Fruit fly (Drosophila melanogaster) ovary, adult (tissue): ENCODE measurements around the gene CG11370.
"Not testable (repeated sequence)": the region's sequence is repeated elsewhere in the genome, so short reads cannot be mapped to it uniquely, and the experiment has no call there.

Experiments used
- CG17801 ChIP-seq: fragments of 200-800 bp; optimal IDR thresholded peaks from 2 replicates; lab custom pipeline; 2019; ENCODE audit warnings: missing biosample characterization, mild to moderate bottlenecking, missing genetic modification characterization, moderate library complexity; ENCODE audit not compliant: partially characterized antibody

CG11370 gene

DNA sequence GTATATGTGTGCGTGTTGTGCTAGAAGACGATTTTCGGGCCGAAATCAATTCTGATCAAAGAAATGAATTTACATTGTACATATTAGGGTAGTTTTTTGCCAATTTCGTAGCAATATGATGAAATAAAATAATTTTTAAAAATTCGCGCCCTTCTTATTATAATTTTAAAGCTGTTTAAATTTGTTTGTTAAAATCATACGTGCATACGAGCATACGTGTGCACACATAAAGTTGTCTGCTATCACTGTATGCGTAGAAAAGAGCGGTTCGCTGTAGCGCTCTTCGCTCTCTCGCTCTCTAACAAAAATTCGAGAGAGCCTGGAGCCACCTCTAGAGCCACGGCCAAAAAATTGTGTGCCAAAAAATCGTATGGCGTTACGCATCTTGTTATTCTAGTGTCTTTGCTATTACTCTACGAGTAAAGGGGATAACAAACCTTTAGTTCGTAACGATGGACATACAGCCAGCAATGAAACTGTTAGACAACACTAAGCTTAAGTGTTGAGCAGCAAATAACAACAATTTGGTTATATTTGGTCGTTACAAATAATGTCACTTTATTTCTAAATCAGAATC lies 8.8 kb downstream of the CG11370 start, which contains the start of gene mael:
TSS of gene mael (plus strand) at position 510 of the 577 bp plus-strand sequence.
- not testable (repeated sequence) for TF ChIP-seq CG17801 (GFP tag; lab: Kevin White, UChicago)

DNA sequence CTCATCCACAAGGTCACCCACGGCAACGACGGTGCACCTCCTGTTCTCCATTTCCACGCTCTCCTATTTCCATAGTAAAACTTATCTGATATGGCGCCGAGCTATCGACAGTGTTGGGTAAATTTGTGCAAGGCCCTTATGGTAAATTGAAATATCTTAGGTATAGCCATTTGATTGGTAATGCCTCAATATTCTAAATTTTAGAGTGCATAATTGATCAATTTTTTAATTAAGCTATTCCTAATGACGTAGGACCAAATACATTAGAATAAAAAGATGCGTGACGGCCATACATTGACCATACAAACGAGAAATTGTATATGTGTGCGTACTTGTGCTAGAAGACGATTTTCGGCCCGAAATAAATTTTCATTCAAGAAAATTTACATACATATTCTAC lies 10.0 kb downstream of the CG11370 start, which contains the start of gene CG14451:
TSS of gene CG14451 (minus strand) at position 101 of the 400 bp plus-strand sequence.
- no peak for TF ChIP-seq CG17801 (GFP tag; lab: Kevin White, UChicago)

DNA sequence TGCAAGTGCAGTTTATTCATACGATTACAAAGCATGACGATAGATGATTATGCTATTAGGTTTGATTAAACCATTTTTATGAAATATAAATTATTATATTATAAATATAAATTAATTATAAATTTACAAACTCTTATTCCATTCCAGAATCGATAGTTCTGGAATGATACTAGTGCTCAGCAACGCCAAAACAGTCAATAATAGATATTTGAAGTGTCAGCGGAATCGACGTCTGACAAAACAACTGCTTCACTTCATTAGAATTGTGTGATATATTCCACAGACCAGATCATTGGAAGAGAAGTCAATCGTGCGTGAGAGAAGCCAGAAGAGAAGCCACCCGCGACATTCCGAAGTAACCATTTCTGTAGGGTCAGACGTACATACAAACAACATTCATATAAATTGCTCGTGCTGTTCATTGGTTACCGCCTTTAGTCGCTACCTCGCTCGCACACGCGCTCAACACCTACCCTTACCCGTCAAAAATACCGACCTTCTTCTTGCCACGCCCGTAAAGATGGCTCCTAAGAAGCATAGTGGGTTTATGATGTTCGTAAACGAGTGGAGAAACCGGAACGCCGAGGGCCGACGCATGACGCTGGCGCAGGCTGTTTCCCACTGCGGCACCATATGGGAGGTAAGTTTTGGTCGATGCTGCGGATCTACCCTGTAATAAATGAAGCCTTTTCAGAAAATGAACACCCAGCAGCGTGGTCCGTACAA lies 12.3 kb downstream of the CG11370 start:
- no peak for TF ChIP-seq CG17801 (GFP tag; lab: Kevin White, UChicago)

DNA sequence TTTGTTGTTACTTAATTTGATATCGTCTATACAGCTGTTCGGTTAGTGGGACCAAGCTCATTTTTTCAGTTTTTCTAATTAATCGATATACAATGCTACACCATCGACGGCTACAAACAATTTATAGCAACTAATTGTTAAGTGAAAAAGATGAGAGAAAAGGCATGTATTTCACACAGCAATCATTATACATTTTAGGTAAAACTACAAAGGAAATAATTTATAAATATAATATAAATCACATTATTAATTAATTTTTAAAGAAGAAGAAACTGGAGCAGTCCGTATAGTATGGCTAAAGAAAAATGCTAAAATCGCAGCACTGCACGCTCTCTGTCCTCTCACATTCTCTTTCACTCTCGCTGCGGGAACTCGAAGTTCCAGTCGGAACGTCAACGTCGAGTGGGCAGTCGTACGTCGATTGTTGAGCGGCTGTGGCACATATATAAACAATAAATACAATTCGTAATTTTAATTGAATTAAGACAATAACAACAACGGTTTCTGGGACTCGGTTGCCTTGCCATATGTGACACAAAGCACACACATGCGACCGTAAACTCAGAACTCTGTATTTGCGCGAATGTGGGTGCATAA lies 15.9 kb downstream of the CG11370 start, which contains the start of the genes CG14450 and CG11367:
TSS of gene CG14450 (minus strand) at position 51 of the 597 bp plus-strand sequence.
TSS of gene CG11367 (plus strand) at position 373 of the 597 bp plus-strand sequence.
- peak; percentile 44 for TF ChIP-seq CG17801 (GFP tag; lab: Kevin White, UChicago)

DNA sequence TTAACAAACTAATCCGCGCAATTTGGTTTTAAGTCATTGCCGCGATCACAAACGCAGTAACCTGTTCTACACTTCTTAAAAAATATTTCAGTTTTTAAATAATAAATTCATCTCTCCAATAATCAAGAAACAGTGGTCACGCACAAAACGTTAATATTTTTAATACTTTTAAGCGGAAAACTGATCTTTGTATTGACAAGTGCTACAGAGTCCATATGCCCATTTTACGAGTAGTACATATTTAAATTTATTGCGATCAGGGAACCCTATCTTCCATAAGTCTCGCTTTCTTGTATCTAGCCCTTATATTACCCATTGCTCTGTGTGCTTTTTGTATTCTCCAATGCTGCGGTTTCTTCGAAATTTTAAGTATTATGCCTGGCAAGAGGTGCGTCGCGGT lies 17.5 kb downstream of the CG11370 start, which contains the start of gene CG32454:
TSS of gene CG32454 (plus strand) at position 301 of the 400 bp plus-strand sequence.
- TF ChIP-seq CG17801 (GFP tag; lab: Kevin White, UChicago) = no peak

DNA sequence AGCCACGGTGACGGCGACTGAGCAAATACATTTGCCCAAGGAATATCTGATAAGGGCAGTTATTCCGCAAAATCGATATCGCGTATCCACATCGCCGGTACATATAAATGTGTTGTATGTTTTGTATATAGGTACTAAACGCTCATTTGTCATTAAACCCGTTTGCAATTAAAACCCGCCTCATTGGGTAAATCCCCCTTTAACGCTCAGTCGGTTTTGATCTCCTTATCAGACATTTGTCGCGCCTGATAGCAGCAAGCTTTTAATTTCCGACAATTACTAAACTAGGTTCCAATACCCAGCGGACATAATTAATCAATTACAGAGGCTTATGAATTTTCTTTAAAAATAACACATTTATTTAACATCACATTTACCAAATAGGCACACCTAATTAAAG lies 19.4 kb downstream of the CG11370 start:
- TF ChIP-seq CG17801 (GFP tag; lab: Kevin White, UChicago) = no peak

DNA sequence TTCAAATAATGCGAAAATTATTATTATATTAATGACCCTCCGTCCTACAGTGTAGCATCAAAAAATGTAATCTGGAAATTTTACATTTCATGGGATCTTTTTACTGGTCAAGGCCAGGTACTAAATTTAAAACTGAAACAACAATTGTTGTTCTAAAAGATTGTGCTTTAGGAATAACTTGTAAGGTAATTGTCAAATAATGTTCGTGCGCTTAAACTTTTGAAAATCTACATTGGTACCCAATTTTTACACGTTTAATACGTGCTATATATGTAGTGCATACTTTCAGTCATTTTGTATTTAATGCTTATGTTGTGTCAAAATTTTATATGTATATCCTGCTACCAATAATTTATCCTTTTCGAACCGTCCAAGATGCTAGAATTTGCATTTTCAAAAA lies 21.7 kb downstream of the CG11370 start:
- TF ChIP-seq CG17801 (GFP tag; lab: Kevin White, UChicago) = no peak

DNA sequence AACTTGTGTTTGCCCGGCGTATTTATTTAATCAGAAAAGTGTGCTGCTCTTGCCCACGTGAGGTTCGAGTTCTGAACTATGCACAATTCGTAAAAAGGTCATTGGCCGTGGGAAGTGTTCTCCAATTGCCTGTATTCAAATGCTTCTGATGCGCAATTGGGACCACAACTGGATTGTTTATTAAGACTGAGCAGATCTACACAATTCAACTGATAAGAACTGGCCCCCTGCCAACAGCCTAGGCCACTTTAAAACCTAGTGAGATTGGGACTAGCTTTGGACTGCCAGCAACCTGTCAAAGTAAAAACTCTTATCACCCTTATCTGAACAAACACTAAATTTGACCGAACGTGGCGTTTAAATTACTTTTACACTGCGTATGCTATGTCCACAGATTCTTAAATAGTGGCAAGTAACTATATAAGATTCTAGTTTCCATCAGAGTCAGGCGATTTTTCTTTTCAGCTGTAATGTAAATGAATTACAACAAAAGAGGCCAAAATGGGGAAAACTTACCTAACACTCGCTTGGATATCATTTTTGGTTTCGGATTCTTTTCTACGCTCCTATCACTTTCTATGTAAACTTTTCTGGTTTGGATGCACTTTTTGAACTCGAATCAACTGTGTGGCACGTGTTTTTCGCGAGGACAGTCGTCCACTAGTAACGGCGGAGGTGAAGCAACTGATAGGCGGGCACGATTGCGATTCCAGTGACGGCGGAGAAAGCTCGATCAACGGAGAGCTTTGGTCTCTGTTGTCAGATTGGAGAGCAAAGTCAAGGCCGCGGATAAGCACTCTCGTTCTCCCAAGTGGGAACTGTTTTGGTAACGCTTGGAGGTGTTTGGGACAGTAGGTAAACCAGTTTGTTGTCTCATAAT lies 26.0 kb downstream of the CG11370 start, which contains the start of gene CG11241:
TSS of gene CG11241 (minus strand) at position 689 of the 880 bp plus-strand sequence.
- TF ChIP-seq CG17801 (GFP tag; lab: Kevin White, UChicago) = peak; percentile 37

DNA sequence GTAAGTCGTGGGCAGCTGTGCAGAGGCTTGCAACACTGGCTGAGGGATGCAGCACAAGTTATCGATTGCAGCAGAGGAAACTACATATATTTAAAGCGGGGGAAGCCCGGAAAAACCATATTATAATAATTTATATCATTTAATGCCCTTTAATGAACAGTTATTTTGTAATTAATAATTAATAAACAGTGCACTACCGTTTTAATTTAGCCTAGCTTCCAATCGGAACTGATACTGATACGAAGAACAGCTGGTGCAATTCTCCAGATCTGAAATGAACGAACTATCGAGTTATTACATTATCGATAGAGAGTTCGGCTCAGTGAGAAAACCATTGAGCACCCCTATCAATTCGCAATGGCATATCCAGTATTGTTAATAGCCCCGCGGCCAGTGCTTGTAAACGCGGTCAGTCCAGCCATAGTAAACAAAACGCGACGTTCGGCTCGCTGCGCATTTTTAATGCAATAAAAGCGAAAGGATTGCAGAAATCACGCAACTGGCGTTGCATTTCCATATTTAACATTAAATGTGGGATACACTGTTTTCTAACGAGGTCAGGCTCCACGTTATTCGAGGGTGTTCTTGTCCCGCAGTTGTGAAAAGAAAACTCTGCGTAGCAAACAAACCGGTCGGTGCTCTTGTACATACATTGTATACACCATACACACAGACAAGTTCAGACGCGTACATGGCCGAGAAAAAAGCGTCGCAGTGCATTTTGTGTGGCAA lies 29.6 kb downstream of the CG11370 start, which contains the start of gene CG7369:
TSS of gene CG7369 (plus strand) at position 405 of the 732 bp plus-strand sequence.
- peak; percentile 81 for TF ChIP-seq CG17801 (GFP tag; lab: Kevin White, UChicago)

DNA sequence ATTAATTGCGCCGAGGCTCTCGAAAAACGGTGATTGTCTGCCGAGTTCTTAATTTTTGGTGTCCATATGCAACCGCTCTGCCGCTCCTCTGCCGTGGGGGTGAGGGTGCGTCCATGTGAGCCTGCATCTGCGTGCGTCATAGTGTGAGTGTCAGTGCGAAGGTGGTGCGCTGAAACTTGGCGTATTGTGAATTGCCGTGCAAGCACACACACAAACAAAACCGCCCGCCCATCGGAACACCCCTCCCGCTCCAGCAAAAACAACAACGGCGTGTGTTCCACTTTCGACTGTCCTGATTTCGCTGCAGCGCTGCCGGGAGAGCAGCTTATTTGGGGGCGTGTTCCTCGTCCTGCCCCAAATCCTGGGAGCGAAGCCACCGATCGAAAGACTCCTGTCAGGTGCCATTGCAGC lies 30.2 kb downstream of the CG11370 start:
- no peak for TF ChIP-seq CG17801 (GFP tag; lab: Kevin White, UChicago)

DNA sequence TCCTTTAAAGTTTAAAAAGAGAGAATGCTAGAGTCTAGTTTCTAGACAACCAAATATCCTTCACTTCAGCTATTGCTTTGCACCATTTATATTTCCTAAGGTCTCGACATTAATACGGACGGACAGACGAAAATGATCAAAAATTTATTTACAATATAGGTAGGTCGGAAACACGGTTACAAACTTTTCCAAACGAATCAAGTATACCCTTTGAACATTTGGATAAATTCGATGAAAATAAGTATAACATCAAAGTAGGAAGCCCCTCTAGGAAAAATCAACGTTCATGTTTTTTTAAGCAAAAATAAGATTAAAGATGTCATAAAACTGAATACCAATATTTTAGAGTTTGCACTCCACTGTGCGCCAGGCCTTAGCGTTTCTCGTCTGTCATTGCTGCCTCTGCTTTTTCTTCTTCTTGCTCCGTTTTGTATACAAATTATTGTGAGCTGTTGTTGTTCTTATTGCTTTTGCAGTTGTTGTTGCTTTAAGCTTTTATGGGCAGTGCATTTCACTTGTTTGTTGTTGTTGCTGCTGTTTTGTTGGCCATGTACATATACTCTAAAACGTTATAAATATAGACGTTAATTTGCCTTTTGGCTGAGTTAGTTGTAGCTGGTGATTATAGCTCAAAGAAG lies 31.1 kb downstream of the CG11370 start:
- no peak for TF ChIP-seq CG17801 (GFP tag; lab: Kevin White, UChicago)

DNA sequence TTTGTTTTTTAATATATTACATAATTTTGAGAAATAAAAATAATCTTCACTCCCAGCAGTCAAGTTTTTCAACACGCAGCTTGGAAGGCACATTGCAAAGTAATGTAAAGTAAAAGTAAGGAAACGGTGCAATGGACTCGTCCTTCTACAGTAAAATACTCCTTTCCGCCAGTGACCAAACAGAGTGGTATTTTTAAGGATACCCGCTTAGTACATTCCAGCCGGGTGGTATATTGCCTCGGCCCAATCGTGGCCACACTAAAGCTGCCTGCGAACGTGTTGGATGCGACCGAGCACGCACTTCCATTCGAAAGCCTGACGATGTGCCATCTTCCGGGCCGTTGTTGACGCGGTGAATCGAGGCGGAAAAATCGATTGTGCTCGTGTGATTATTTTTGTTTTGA lies 37.2 kb downstream of the CG11370 start, which contains the start of gene SPoCk:
TSS of gene SPoCk (plus strand) at position 298 of the 404 bp plus-strand sequence.
- TF ChIP-seq CG17801 (GFP tag; lab: Kevin White, UChicago) = no peak

DNA sequence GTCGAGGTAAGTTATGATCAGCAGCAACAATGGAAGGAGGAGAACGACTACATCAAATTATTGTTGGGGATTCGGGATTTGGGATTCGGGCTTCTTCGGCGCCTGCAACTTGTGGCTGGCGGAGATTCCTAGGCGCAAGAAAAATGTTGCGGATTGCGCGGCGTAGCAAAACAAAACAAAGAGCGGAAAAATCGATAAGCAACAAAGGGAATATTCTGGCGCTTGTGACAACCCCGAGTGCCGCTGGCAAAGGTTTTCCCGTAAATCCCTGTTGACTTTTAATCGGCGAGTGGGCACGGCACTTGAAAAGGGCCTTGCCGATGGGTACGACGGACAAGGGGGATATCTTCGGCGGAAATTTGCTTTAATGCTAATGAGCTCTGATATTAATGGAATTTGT lies 38.0 kb downstream of the CG11370 start:
- TF ChIP-seq CG17801 (GFP tag; lab: Kevin White, UChicago) = no peak
